Fruit fly (Drosophila melanogaster) whole organism, embryonic: ENCODE measurements around the gene CG34041.

Experiments
- Atf-2 ChIP-seq: fragments of 200-800 bp; sonication (Bioruptor generic); optimal IDR thresholded peaks from 2 replicates; lab custom pipeline; 2016; ENCODE audit warnings: missing biosample characterization, missing genetic modification characterization
- CG12391 ChIP-seq: fragments of 200-800 bp; sonication (Bioruptor generic); optimal IDR thresholded peaks from 3 replicates; lab custom pipeline; 2018; ENCODE audit warnings: missing biosample characterization, mild to moderate bottlenecking, missing genetic modification characterization, moderate library complexity
- CG12769 ChIP-seq: fragments of 200-800 bp; sonication (Bioruptor generic); optimal IDR thresholded peaks from 2 replicates; lab custom pipeline; 2019; ENCODE audit warnings: missing biosample characterization, mild to moderate bottlenecking, missing genetic modification characterization, moderate library complexity
- CG13775 ChIP-seq: fragments of 200-800 bp; sonication (Bioruptor generic); optimal IDR thresholded peaks from 3 replicates; lab custom pipeline; 2017; ENCODE audit warnings: missing biosample characterization, mild to moderate bottlenecking, missing genetic modification characterization
- CG15479 ChIP-seq: fragments of 200-800 bp; sonication (Bioruptor generic); optimal IDR thresholded peaks from 3 replicates; lab custom pipeline; 2019; ENCODE audit warnings: missing biosample characterization, mild to moderate bottlenecking, missing genetic modification characterization, moderate library complexity
- CG17829 ChIP-seq: fragments of 200-800 bp; optimal IDR thresholded peaks from 2 replicates; lab custom pipeline; 2019; ENCODE audit warnings: missing biosample characterization, mild to moderate bottlenecking, missing genetic modification characterization, moderate library complexity
- CG18476 ChIP-seq: fragments of 200-800 bp; sonication (Bioruptor generic); optimal IDR thresholded peaks from 2 replicates; lab custom pipeline; 2016; ENCODE audit warnings: missing biosample characterization, mild to moderate bottlenecking, missing genetic modification characterization
- CG18619 ChIP-seq: fragments of 200-800 bp; sonication (Bioruptor generic); optimal IDR thresholded peaks from 3 replicates; lab custom pipeline; 2017; ENCODE audit warnings: missing biosample characterization, mild to moderate bottlenecking, missing genetic modification characterization
- CG33213 ChIP-seq: fragments of 200-800 bp; sonication (Bioruptor generic); optimal IDR thresholded peaks from 3 replicates; lab custom pipeline; 2016; ENCODE audit warnings: missing biosample characterization, missing genetic modification characterization
- CG4328 ChIP-seq: fragments of 200-800 bp; sonication (Bioruptor generic); optimal IDR thresholded peaks from 3 replicates; lab custom pipeline; 2017; ENCODE audit warnings: missing biosample characterization, missing genetic modification reagents, missing genetic modification characterization
- CG5245 ChIP-seq: fragments of 200-800 bp; sonication (Bioruptor generic); optimal IDR thresholded peaks from 3 replicates; lab custom pipeline; 2016; ENCODE audit warnings: missing biosample characterization, missing genetic modification characterization
- CG8765 ChIP-seq: fragments of 200-800 bp; sonication (Bioruptor generic); IDR thresholded peaks from 2 replicates; pipeline ENCODE4 v1.3.6; 2022; ENCODE audit warnings: missing biosample characterization, missing genetic modification characterization
- Chrac-16 ChIP-seq: fragments of 200-800 bp; sonication (Bioruptor generic); optimal IDR thresholded peaks from 3 replicates; lab custom pipeline; 2016; ENCODE audit warnings: missing biosample characterization, missing genetic modification characterization
- Dbx ChIP-seq: fragments of 200-800 bp; sonication (Bioruptor generic); IDR thresholded peaks from 3 replicates; pipeline ENCODE4 v1.3.6; 2022; ENCODE audit warnings: missing biosample characterization, missing genetic modification characterization
- Drgx ChIP-seq: fragments of 200-800 bp; sonication (Bioruptor generic); IDR thresholded peaks from 2 replicates; pipeline ENCODE4 v1.3.6; 2022; ENCODE audit warnings: missing biosample characterization, missing genetic modification characterization
- HLH4C ChIP-seq: fragments of 200-800 bp; sonication (Bioruptor generic); IDR thresholded peaks from 3 replicates; pipeline ENCODE4 v1.3.6; 2022; ENCODE audit warnings: missing biosample characterization, missing genetic modification characterization; ENCODE audit not compliant: partially characterized antibody
- Kr ChIP-seq: fragments of 200-800 bp; sonication (Bioruptor generic); optimal IDR thresholded peaks from 2 replicates; lab custom pipeline; 2017; ENCODE audit warnings: missing biosample characterization, mild to moderate bottlenecking, missing genetic modification characterization
- Lim3 ChIP-seq: fragments of 200-800 bp; sonication (Bioruptor generic); IDR thresholded peaks from 2 replicates; pipeline ENCODE4 v1.3.6; 2022; ENCODE audit warnings: missing biosample characterization, missing genetic modification characterization
- MTF-1 ChIP-seq: fragments of 200-800 bp; sonication (Bioruptor generic); optimal IDR thresholded peaks from 2 replicates; lab custom pipeline; 2018; ENCODE audit warnings: missing biosample characterization, mild to moderate bottlenecking, missing genetic modification characterization, borderline replicate concordance
- Mad ChIP-seq: fragments of 200-800 bp; sonication (Bioruptor generic); optimal IDR thresholded peaks from 2 replicates; lab custom pipeline; 2016; ENCODE audit warnings: missing biosample characterization, missing genetic modification characterization
- Ravus ChIP-seq: fragments of 200-800 bp; sonication (Bioruptor generic); IDR thresholded peaks from 2 replicates; pipeline ENCODE4 v1.3.6; 2022; ENCODE audit warnings: missing biosample characterization, missing genetic modification characterization
- Usf ChIP-seq: fragments of 200-800 bp; sonication (Bioruptor generic); optimal IDR thresholded peaks from 2 replicates; lab custom pipeline; 2017; ENCODE audit warnings: missing genotype, missing biosample characterization, missing genetic modification characterization
- Xbp1 ChIP-seq: fragments of 200-800 bp; sonication (Bioruptor generic); optimal IDR thresholded peaks from 3 replicates; lab custom pipeline; 2016; ENCODE audit warnings: missing biosample characterization, mild to moderate bottlenecking, missing genetic modification characterization
- ab ChIP-seq: fragments of 200-800 bp; sonication (Bioruptor generic); optimal IDR thresholded peaks from 2 replicates; lab custom pipeline; 2016; ENCODE audit warnings: missing biosample characterization, missing genetic modification characterization
- ap ChIP-seq: fragments of 200-800 bp; sonication (Bioruptor generic); IDR thresholded peaks from 2 replicates; pipeline ENCODE4 v1.3.6; 2022; ENCODE audit warnings: missing biosample characterization, missing genetic modification characterization
- ase ChIP-seq: fragments of 200-800 bp; sonication (Bioruptor generic); IDR thresholded peaks from 3 replicates; pipeline ENCODE4 v1.3.6; 2022; ENCODE audit warnings: missing biosample characterization, missing genetic modification characterization
- bigmax ChIP-seq: fragments of 200-800 bp; sonication (Bioruptor generic); optimal IDR thresholded peaks from 2 replicates; lab custom pipeline; 2018; ENCODE audit warnings: missing biosample characterization, mild to moderate bottlenecking, missing genetic modification characterization
- cad ChIP-seq: fragments of >200 bp; optimal IDR thresholded peaks from 2 replicates; lab custom pipeline; 2017; ENCODE audit warnings: missing biosample characterization, missing genetic modification characterization
- chm ChIP-seq: fragments of 200-800 bp; sonication (Bioruptor generic); IDR thresholded peaks from 2 replicates; pipeline ENCODE4 v1.3.6; 2022; ENCODE audit warnings: missing biosample characterization, missing genetic modification characterization
- crp ChIP-seq, 2 experiments: fragments of 200-800 bp; sonication (Bioruptor generic); optimal IDR thresholded peaks; 2 replicates in 1 of 2; 3 replicates in 1 of 2; lab custom pipeline; 2017; ENCODE audit warnings: missing biosample characterization in 2 of 2, missing genetic modification characterization in 2 of 2, mild to moderate bottlenecking in 1 of 2, moderate library complexity in 1 of 2
- dati ChIP-seq: fragments of 200-800 bp; sonication (Bioruptor generic); IDR thresholded peaks from 2 replicates; pipeline ENCODE4 v1.3.6; 2022; ENCODE audit warnings: missing biosample characterization, missing genetic modification characterization
- disco-r ChIP-seq: fragments of 200-800 bp; sonication (Bioruptor generic); optimal IDR thresholded peaks from 2 replicates; lab custom pipeline; 2016; ENCODE audit warnings: missing biosample characterization, missing genetic modification characterization
- fd3F ChIP-seq: fragments of 200-800 bp; sonication (Bioruptor generic); optimal IDR thresholded peaks from 2 replicates; lab custom pipeline; 2018; ENCODE audit warnings: missing biosample characterization, mild to moderate bottlenecking, missing genetic modification characterization, moderate library complexity
- gsb-n ChIP-seq: fragments of 200-800 bp; sonication (Bioruptor generic); optimal IDR thresholded peaks from 3 replicates; lab custom pipeline; 2018; ENCODE audit warnings: missing biosample characterization, mild to moderate bottlenecking, missing genetic modification characterization
- ham ChIP-seq: fragments of 200-800 bp; sonication (Bioruptor generic); IDR thresholded peaks from 2 replicates; pipeline ENCODE4 v1.3.6; 2022; ENCODE audit warnings: missing biosample characterization, missing genetic modification characterization
- hbn ChIP-seq: fragments of 200-800 bp; sonication (Bioruptor generic); IDR thresholded peaks from 2 replicates; pipeline ENCODE4 v1.3.6; 2022; ENCODE audit warnings: missing biosample characterization, missing genetic modification characterization; ENCODE audit not compliant: partially characterized antibody
- inv ChIP-seq: fragments of 200-800 bp; sonication (Bioruptor generic); IDR thresholded peaks from 2 replicates; pipeline ENCODE4 v1.3.6; 2022; ENCODE audit warnings: missing biosample characterization, missing genetic modification characterization; ENCODE audit not compliant: partially characterized antibody
- jumu ChIP-seq: fragments of 200-800 bp; sonication (Bioruptor generic); optimal IDR thresholded peaks from 3 replicates; lab custom pipeline; 2016; ENCODE audit warnings: missing biosample characterization, missing genetic modification characterization
- lilli ChIP-seq: fragments of 200-800 bp; sonication (Bioruptor generic); optimal IDR thresholded peaks from 3 replicates; lab custom pipeline; 2016; ENCODE audit warnings: missing biosample characterization, missing genetic modification characterization
- lola ChIP-seq, 3 experiments: fragments of >200 bp in 2 of 3; fragments of 200-800 bp in 1 of 3; sonication (Bioruptor generic) in 1 of 3; optimal IDR thresholded peaks; 2 replicates each; lab custom pipeline; 2017 to 2019; ENCODE audit warnings: missing biosample characterization in 3 of 3, missing genetic modification characterization in 3 of 3, mild to moderate bottlenecking in 1 of 3, moderate library complexity in 1 of 3
- oc ChIP-seq: fragments of 200-800 bp; sonication (Bioruptor generic); optimal IDR thresholded peaks from 2 replicates; lab custom pipeline; 2018; ENCODE audit warnings: missing biosample characterization, mild to moderate bottlenecking, missing genetic modification characterization, moderate library complexity
- row ChIP-seq: fragments of 200-800 bp; sonication (Bioruptor generic); IDR thresholded peaks from 3 replicates; pipeline ENCODE4 v1.3.6; 2022; ENCODE audit warnings: missing biosample characterization, missing genetic modification characterization
- schlank ChIP-seq: fragments of 200-800 bp; sonication (Bioruptor generic); optimal IDR thresholded peaks from 2 replicates; lab custom pipeline; 2018; ENCODE audit warnings: missing biosample characterization, mild to moderate bottlenecking, missing genetic modification characterization
- sens ChIP-seq: fragments of 200-800 bp; sonication (Bioruptor generic); peaks from one replicate; lab custom pipeline; 2016; ENCODE audit warnings: missing biosample characterization, missing genetic modification characterization
- ssp ChIP-seq: fragments of 200-800 bp; sonication (Bioruptor generic); IDR thresholded peaks from 2 replicates; pipeline ENCODE4 v1.3.6; 2022; ENCODE audit warnings: missing biosample characterization, missing genetic modification characterization
- sug ChIP-seq: fragments of 200-800 bp; optimal IDR thresholded peaks from 2 replicates; lab custom pipeline; 2019; ENCODE audit warnings: missing biosample characterization, mild to moderate bottlenecking, missing genetic modification characterization, moderate library complexity
- tap ChIP-seq: fragments of 200-800 bp; optimal IDR thresholded peaks from 3 replicates; lab custom pipeline; 2019; ENCODE audit warnings: missing biosample characterization, mild to moderate bottlenecking, missing genetic modification characterization, moderate library complexity
- tgo ChIP-seq: fragments of 200-800 bp; sonication (Bioruptor generic); IDR thresholded peaks from 3 replicates; pipeline ENCODE4 v1.3.6; 2022; ENCODE audit warnings: missing biosample characterization, missing genetic modification characterization
- vvl ChIP-seq: fragments of 200-800 bp; sonication (Bioruptor generic); IDR thresholded peaks from 2 replicates; pipeline ENCODE4 v1.3.6; 2022; ENCODE audit warnings: missing biosample characterization, missing genetic modification characterization
- zf30C ChIP-seq: fragments of 200-800 bp; sonication (Bioruptor generic); optimal IDR thresholded peaks from 3 replicates; lab custom pipeline; 2018; ENCODE audit warnings: missing biosample characterization, mild to moderate bottlenecking, missing genetic modification characterization

Gene CG34041

dm6 chr3R:30459066-30459935 is 48.5 kb upstream of the CG34041 start, which contains the start of the genes CG2224 and CDase (continued):
- TF ChIP-seq sug (tag; lab: Kevin White, UChicago) (peak; percentile 90), CG13775 (GFP tag; lab: Kevin White, UChicago) (no peak), ham (no peak), Lim3 (GFP tag; lab: Robert Waterston, UW) (no peak), lilli (GFP tag; lab: Kevin White, UChicago) (no peak), zf30C (GFP tag; lab: Kevin White, UChicago) (no peak), HLH4C (peak; percentile 93), ase (no peak), CG12769 (no peak), Drgx (GFP tag; lab: Robert Waterston, UW) (no peak), sens (GFP tag; lab: Kevin White, UChicago) (peak; percentile 55), MTF-1 (GFP tag; lab: Kevin White, UChicago) (no peak), schlank (tag; lab: Kevin White, UChicago) (no peak), jumu (GFP tag; lab: Kevin White, UChicago) (no peak), Kr (GFP tag; lab: Kevin White, UChicago) (no peak), Chrac-16 (GFP tag; lab: Kevin White, UChicago) (no peak), disco-r (GFP tag; lab: Kevin White, UChicago) (no peak), CG4328 (no peak), oc (tag; lab: Kevin White, UChicago) (no peak), hbn (GFP tag; lab: Robert Waterston, UW) (peak; percentile 97), dati (GFP tag; lab: Robert Waterston, UW) (no peak), CG33213 (GFP tag; lab: Kevin White, UChicago) (no peak), Dbx (GFP tag; lab: Robert Waterston, UW) (no peak), CG18619 (GFP tag; lab: Kevin White, UChicago) (no peak), gsb-n (tag; lab: Kevin White, UChicago) (no peak), chm (GFP tag; lab: Robert Waterston, UW) (no peak), ab (GFP tag; lab: Kevin White, UChicago) (no peak), CG8765 (GFP tag; lab: Robert Waterston, UW) (no peak), CG15479 (no peak), CG18476 (no peak), Xbp1 (GFP tag; lab: Kevin White, UChicago) (no peak), CG17829 (tag; lab: Kevin White, UChicago) (no peak), Atf-2 (no peak), tgo (GFP tag; lab: Robert Waterston, UW) (no peak), fd3F (GFP tag; lab: Kevin White, UChicago) (no peak), vvl (GFP tag; lab: Robert Waterston, UW) (no peak), Ravus (no peak), inv (GFP tag; lab: Robert Waterston, UW) (peak; percentile 72), Mad (no peak), lola (GFP tag; optimal IDR thresholded peaks at IDR 0.05; lab: Kevin White, UChicago) (no peak), crp (GFP tag; optimal IDR thresholded peaks at IDR 0.05; lab: Kevin White, UChicago) (peak; percentile 89 to 99), ssp (GFP tag; lab: Robert Waterston, UW) (no peak), CG12391 (tag; lab: Kevin White, UChicago) (no peak), CG5245 (GFP tag; lab: Kevin White, UChicago) (no peak), Usf (no peak), bigmax (no peak), tap (tag; lab: Kevin White, UChicago) (no peak), cad (no peak), row (GFP tag; lab: Robert Waterston, UW) (no peak), ap (GFP tag; lab: Robert Waterston, UW) (no peak)
